Worm (Caenorhabditis elegans) whole organism, early embryonic: ENCODE data around the gene rpia-1.

Experiments
- B0310.2 ChIP-seq: sonication (generic microtip); optimal IDR thresholded peaks from 2 replicates; lab custom pipeline; 2016; ENCODE audit warnings: mild to moderate bottlenecking, missing genetic modification characterization, missing compliant biosample characterization
- F13C5.2 ChIP-seq: sonication (generic microtip); optimal IDR thresholded peaks from 2 replicates; lab custom pipeline; 2017; ENCODE audit warnings: mild to moderate bottlenecking, missing genetic modification characterization, inconsistent platforms, missing compliant biosample characterization
- aly-1 ChIP-seq: sonication (generic microtip); optimal IDR thresholded peaks from 2 replicates; lab custom pipeline; 2016; ENCODE audit warnings: missing genetic modification characterization, missing compliant biosample characterization
- ama-1 ChIP-seq: fragments of 150-350 bp; optimal IDR thresholded peaks from 2 replicates; lab custom pipeline; 2014
- ceh-13 ChIP-seq: fragments of 200-800 bp; sonication (Bioruptor generic); optimal IDR thresholded peaks from 2 replicates; lab custom pipeline; 2018; ENCODE audit warnings: mild to moderate bottlenecking, missing genetic modification characterization, missing compliant biosample characterization
- ceh-36 ChIP-seq: sonication (generic microtip); optimal IDR thresholded peaks from 2 replicates; lab custom pipeline; 2016; ENCODE audit warnings: missing genetic modification characterization, inconsistent platforms, missing compliant biosample characterization
- ets-7 ChIP-seq: sonication (generic microtip); optimal IDR thresholded peaks from 2 replicates; lab custom pipeline; 2016; ENCODE audit warnings: missing genotype, missing genetic modification characterization, missing compliant biosample characterization
- flt-1 ChIP-seq: fragments of 200-800 bp; sonication (Bioruptor generic); IDR thresholded peaks from 2 replicates; pipeline ENCODE4 v1.3.6; 2022; ENCODE audit warnings: missing genetic modification characterization, missing compliant biosample characterization
- hmbx-1 ChIP-seq: sonication (generic microtip); optimal IDR thresholded peaks from 2 replicates; lab custom pipeline; 2016; ENCODE audit warnings: mild to moderate bottlenecking, missing genetic modification characterization, missing compliant biosample characterization
- hmg-4 ChIP-seq: fragments of 200-800 bp; sonication (Bioruptor generic); optimal IDR thresholded peaks from 2 replicates; lab custom pipeline; 2018; ENCODE audit warnings: mild to moderate bottlenecking, missing genetic modification characterization, missing compliant biosample characterization
- pes-1 ChIP-seq: fragments of 200-800 bp; sonication (Bioruptor generic); IDR thresholded peaks from 2 replicates; pipeline ENCODE4 v1.3.6; 2022; ENCODE audit warnings: missing genetic modification reagents, missing genetic modification characterization, missing compliant biosample characterization
- sea-1 ChIP-seq: fragments of 200-800 bp; sonication (Bioruptor generic); conservative IDR thresholded peaks from 2 replicates; pipeline ENCODE4 v1.3.6; 2022; ENCODE audit warnings: missing genetic modification characterization, missing compliant biosample characterization
- tbx-37 ChIP-seq: fragments of 200-800 bp; sonication (Bioruptor generic); conservative IDR thresholded peaks from 2 replicates; pipeline ENCODE4 v1.3.6; 2022; ENCODE audit warnings: missing genetic modification reagents, missing genetic modification characterization, missing compliant biosample characterization
- tra-4 ChIP-seq: sonication (generic microtip); optimal IDR thresholded peaks from 2 replicates; lab custom pipeline; 2017; ENCODE audit warnings: missing genetic modification characterization, missing compliant biosample characterization

DNA sequence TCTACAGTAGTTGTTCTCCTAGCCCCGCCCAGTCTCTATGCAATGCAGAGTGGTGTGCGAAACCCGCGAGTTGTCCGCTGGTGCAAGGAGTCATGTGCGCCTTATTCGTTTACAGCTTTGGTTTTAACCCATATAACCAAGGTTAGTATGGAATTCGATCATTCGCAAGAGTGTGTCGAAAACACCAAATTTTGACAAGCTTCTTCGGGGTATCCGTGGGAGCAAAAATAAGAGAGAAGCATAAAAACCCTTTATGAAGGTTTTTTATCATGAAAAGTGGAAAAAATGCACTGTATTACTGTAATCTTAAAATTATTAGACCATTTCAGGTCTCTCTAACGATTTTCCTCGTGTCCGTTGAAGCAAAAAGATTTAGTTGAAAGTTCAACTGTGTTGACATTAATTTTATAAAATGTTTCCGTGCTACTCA is 19.3 kb downstream of the rpia-1 start:
- TF ChIP-seq ama-1 (lab: Kevin White, UChicago) (peak; percentile 90), ceh-13 (GFP tag; lab: Kevin White, UChicago) (no peak), ceh-36 (tag; lab: Kevin White, UChicago) (no peak), F13C5.2 (no peak), B0310.2 (no peak), flt-1 (GFP tag; lab: Robert Waterston, UW) (no peak), hmg-4 (GFP tag; lab: Kevin White, UChicago) (no peak), hmbx-1 (tag; lab: Kevin White, UChicago) (no peak), tra-4 (tag; lab: Kevin White, UChicago) (no peak), pes-1 (GFP tag; lab: Robert Waterston, UW) (peak; percentile 53; the same call in 1 of the 2 replicates), sea-1 (GFP tag; lab: Robert Waterston, UW) (no peak), tbx-37 (GFP tag; lab: Robert Waterston, UW) (no peak), aly-1 (tag; lab: Kevin White, UChicago) (no peak), ets-7 (tag; lab: Kevin White, UChicago) (no peak)
